Fruit fly (Drosophila melanogaster): ENCODE data around the gene Sirt4.

Sirt4 gene

DNA sequence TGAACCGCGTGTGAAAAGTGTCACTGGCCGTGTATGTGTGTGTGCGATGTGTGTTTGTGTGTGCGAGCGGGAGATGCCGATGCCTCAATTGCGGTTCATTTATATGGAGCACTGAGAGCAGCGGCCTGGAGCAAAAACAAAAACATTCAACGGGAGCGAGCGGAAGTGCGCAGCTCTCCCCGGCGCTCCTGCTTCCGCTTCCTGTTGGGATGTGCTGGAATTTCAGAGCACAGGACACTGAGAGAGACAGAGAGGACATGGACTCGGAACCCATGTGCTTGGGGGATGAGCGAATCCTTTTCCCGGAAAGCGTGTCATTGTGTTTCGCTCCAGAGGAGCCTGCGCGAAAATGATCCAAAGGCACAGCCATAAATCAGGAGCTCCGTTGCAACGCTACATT, 1.5 kb downstream of the Sirt4 start:
- peak; percentile 16 for TF ChIP-seq Eip78C (GFP tag)
- peak; percentile 29; the same call in 1 of the 3 replicates for TF ChIP-seq CG6163 (GFP tag; IDR thresholded peaks at IDR 0.05)
- TF ChIP-seq Ets96B (tag; optimal IDR thresholded peaks at IDR 0.05), result no peak

DNA sequence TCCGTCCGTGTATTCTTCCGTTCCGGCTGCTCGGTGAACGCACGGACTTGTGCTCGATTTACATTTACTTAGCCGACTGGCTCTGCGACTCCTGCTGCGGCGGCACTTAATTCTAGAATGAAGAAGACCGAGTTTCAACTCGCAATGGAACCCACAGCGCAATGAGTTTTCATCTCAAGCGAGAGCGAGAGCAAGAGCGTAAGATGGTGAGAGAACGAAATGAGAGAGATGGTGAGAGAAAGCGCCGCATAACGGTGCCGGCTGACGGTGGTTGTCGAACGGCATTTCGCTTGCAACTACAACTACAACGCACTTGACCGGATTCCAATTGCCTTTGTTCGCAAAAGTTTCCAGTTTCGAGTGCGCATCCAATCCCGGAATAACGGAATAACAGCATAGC, 3.0 kb downstream of the Sirt4 start, which contains the start of gene OtopLc:
OtopLc (minus strand) TSS at position 101 of the 400 bp plus-strand sequence.
- TF ChIP-seq Smox (GFP tag; optimal IDR thresholded peaks at IDR 0.05) (no peak), Hr38 (GFP tag; optimal IDR thresholded peaks at IDR 0.05) (no peak), CG3919 (GFP tag; optimal IDR thresholded peaks at IDR 0.05) (no peak), Sox102F (GFP tag; optimal IDR thresholded peaks at IDR 0.05) (no peak), CG6276 (GFP tag; optimal IDR thresholded peaks at IDR 0.05) (no peak), Eip78C (GFP tag) (no peak), Ets21C (GFP tag; optimal IDR thresholded peaks at IDR 0.05) (no peak), CG6808 (GFP tag; optimal IDR thresholded peaks at IDR 0.05) (no peak), CG8632 (GFP tag; optimal IDR thresholded peaks at IDR 0.05) (no peak), Gug (GFP tag; IDR thresholded peaks at IDR 0.05) (no peak), CG9139 (GFP tag; optimal IDR thresholded peaks at IDR 0.05) (no peak), svp (GFP tag) (no peak), CG8319 (GFP tag; optimal IDR thresholded peaks at IDR 0.05) (no peak), CG32006 (GFP tag; optimal IDR thresholded peaks at IDR 0.05) (no peak), lz (GFP tag; optimal IDR thresholded peaks at IDR 0.05) (no peak), CG11902 (GFP tag; optimal IDR thresholded peaks at IDR 0.05) (no peak), ss (GFP tag; optimal IDR thresholded peaks at IDR 0.05) (no peak), Met (GFP tag; optimal IDR thresholded peaks at IDR 0.05) (no peak), topi (GFP tag; optimal IDR thresholded peaks at IDR 0.05) (no peak), cyc (GFP tag; optimal IDR thresholded peaks at IDR 0.05) (no peak)

DNA sequence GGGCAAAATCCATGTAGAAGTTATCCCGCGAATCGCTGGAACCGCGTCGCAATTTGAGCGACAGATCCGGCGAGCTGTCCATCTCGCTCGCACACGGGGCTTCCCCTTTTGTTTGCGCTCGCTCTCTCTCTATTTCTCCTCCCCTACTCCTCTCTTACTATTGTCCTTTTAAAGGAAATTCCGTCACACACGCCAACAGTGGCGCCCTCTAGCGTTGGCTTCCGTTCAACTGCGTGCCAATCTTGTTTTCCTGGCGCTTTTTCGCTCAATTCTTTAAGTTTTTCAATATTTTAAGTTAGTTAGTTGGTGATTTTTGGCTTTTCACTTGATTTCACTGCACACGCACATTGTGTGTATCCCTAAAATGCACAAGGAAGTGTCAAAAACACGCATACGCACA, 3.8 kb downstream of the Sirt4 start:
- TF ChIP-seq CG9139 (GFP tag; optimal IDR thresholded peaks at IDR 0.05) (no peak), CG34406 (GFP tag; optimal IDR thresholded peaks at IDR 0.05) (no peak), CG8632 (GFP tag; optimal IDR thresholded peaks at IDR 0.05) (no peak), fd59A (GFP tag; optimal IDR thresholded peaks at IDR 0.05) (no peak), Sox102F (GFP tag; optimal IDR thresholded peaks at IDR 0.05) (no peak), CG7368 (GFP tag; optimal IDR thresholded peaks at IDR 0.05) (no peak), Hr38 (GFP tag; optimal IDR thresholded peaks at IDR 0.05) (no peak), Smox (GFP tag; optimal IDR thresholded peaks at IDR 0.05) (no peak), Eip75B (GFP tag; optimal IDR thresholded peaks at IDR 0.05) (no peak), CG16779 (tag; optimal IDR thresholded peaks at IDR 0.05) (no peak), eg (GFP tag; IDR thresholded peaks at IDR 0.05) (no peak), CG11294 (GFP tag; IDR thresholded peaks at IDR 0.05) (no peak), fkh (GFP tag; optimal IDR thresholded peaks at IDR 0.05) (no peak), ss (GFP tag; optimal IDR thresholded peaks at IDR 0.05) (no peak), Eip78C (GFP tag) (no peak), CG6276 (GFP tag; optimal IDR thresholded peaks at IDR 0.05) (no peak), CG10669 (GFP tag; optimal IDR thresholded peaks at IDR 0.05) (no peak), CG1621 (tag; optimal IDR thresholded peaks at IDR 0.05) (no peak), CG8319 (GFP tag; optimal IDR thresholded peaks at IDR 0.05) (no peak), dsx (GFP tag; optimal IDR thresholded peaks at IDR 0.05; ENCODE audit: poor library complexity, severe bottlenecking) (no peak)

DNA sequence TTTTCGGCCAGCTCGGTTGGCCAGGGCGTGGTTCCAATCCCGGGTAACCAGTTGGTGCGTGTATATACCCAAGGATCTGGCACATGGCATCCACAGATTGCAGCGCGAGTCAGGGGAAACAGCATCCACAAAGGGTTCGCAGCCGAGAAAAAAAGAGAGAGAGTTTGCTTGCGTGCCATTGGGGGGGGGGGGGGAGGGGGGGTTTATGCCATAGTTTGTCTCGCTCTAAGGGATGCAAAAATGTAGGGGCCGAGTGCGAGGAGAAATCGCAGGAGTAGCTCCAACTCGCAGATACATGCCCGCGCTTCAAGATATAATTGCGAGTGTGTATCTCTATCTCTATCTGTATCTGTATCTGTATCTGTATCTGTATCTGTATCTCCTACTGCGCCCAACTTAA, 15.7 kb downstream of the Sirt4 start:
- TF ChIP-seq Ets96B (tag; optimal IDR thresholded peaks at IDR 0.05), result no peak
- TF ChIP-seq CG9139 (GFP tag; optimal IDR thresholded peaks at IDR 0.05), result no peak
- TF ChIP-seq CG6854 (GFP tag; optimal IDR thresholded peaks at IDR 0.05), result no peak
- no peak for TF ChIP-seq Blimp-1 (GFP tag; optimal IDR thresholded peaks at IDR 0.05)
- TF ChIP-seq spab (GFP tag; optimal IDR thresholded peaks at IDR 0.05), result no peak
- TF ChIP-seq Eip93F (GFP tag; optimal IDR thresholded peaks at IDR 0.05), result no peak
- TF ChIP-seq Lpt (GFP tag; optimal IDR thresholded peaks at IDR 0.05), result no peak
- TF ChIP-seq esn (GFP tag; optimal IDR thresholded peaks at IDR 0.05), result no peak

All from whole organism, prepupa.